Worm (Caenorhabditis elegans): ENCODE data around the gene F44E2.6.
A peak's percentile ranks its signal among the peaks of the same experiment; 100 is the strongest.

F44E2.6 gene

DNA sequence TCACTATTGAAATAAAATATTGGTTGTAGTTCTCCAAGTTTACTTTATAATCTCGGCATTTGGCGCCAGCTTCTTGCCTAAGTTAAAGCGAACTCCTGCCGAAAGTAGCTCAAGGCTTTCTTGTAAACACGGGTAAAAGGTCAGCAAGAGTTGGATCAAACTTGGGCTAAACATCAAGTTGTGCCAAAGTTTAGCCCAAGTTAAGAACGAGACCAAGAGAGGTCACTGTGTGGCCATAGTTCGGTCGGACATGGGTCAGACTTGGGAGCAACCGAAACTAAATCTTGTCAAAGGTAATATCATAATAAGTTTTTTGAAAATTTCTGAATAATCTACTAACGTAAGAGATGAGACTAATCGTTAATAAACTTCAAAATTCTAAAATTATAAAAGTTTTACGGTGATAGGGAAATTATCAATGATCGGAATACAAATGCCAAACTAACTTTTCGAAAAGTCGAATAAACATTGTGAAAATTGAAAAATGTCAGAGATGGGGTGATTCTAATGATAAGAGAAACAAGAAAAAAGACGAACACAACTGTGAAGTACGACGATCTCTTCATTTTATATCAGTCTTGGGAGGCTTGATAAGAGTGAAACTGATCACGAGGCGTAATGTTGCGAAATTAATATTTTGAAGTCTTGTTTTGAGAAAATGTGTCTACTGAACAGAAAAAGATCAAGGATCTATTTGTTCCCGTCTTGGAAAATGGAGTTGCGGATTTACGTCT is 23.1 kb upstream of the F44E2.6 start (continued):
- peak; percentile 27 for TF ChIP-seq cey-2 (tag; optimal IDR thresholded peaks at IDR 0.05; ENCODE audit: borderline replicate concordance, insufficient read depth)
- no peak for TF ChIP-seq D1046.2 (GFP tag; IDR thresholded peaks at IDR 0.05)
- TF ChIP-seq nhr-28 (tag; optimal IDR thresholded peaks at IDR 0.05), result peak; percentile 95
- TF ChIP-seq lsy-2 (tag; optimal IDR thresholded peaks at IDR 0.05), result peak in 1 of 2 experiments; percentile 70
- peak; percentile 55 for TF ChIP-seq T20F7.1 (GFP tag; optimal IDR thresholded peaks at IDR 0.05)
- TF ChIP-seq mdl-1 (tag; optimal IDR thresholded peaks at IDR 0.05), result peak in 1 of 2 experiments; percentile 67
- peak; percentile 74 for TF ChIP-seq hlh-30 (tag; optimal IDR thresholded peaks at IDR 0.05; ENCODE audit: insufficient read depth)
- peak; percentile 43 for TF ChIP-seq T26A8.4 (GFP tag; IDR thresholded peaks at IDR 0.05)
- TF ChIP-seq ama-1 (optimal IDR thresholded peaks at IDR 0.05), result peak; percentile 85
- TF ChIP-seq hlh-11 (tag; optimal IDR thresholded peaks at IDR 0.05), result peak; percentile 88

ce11 chrIII:8866983-8867842 is 22.2 kb upstream of the F44E2.6 start:
- peak; percentile 66 for TF ChIP-seq cey-2 (tag; optimal IDR thresholded peaks at IDR 0.05; ENCODE audit: borderline replicate concordance, insufficient read depth)
- peak; percentile 94 for TF ChIP-seq aha-1 (tag)
- TF ChIP-seq F10B5.3 (tag; optimal IDR thresholded peaks at IDR 0.05), result no peak
- TF ChIP-seq lin-39 (tag; optimal IDR thresholded peaks at IDR 0.05), result no peak
- TF ChIP-seq ztf-7 (tag; optimal IDR thresholded peaks at IDR 0.05), result no peak
- no peak for TF ChIP-seq pha-4 (GFP tag; IDR thresholded peaks at IDR 0.05)
- TF ChIP-seq pha-4 (tag; optimal IDR thresholded peaks at IDR 0.05), result peak; percentile 39
- TF ChIP-seq rbr-2 (tag; optimal IDR thresholded peaks at IDR 0.05), result peak; percentile 40
- no peak for TF ChIP-seq egl-27 (tag; optimal IDR thresholded peaks at IDR 0.05)
- TF ChIP-seq T26A8.4 (GFP tag; IDR thresholded peaks at IDR 0.05), result no peak
- TF ChIP-seq lin-13 (GFP tag; optimal IDR thresholded peaks at IDR 0.05), result peak; percentile 53
- TF ChIP-seq ceh-82 (tag; optimal IDR thresholded peaks at IDR 0.05), result no peak
- no peak for TF ChIP-seq mdt-29 (GFP tag; IDR thresholded peaks at IDR 0.05)
- peak; percentile 13 for TF ChIP-seq lin-38 (GFP tag; IDR thresholded peaks at IDR 0.05)
- TF ChIP-seq lsy-2 (tag; optimal IDR thresholded peaks at IDR 0.05), result peak in 1 of 2 experiments; percentile 42
- peak; percentile 60 for TF ChIP-seq dve-1 (tag; optimal IDR thresholded peaks at IDR 0.05; ENCODE audit: insufficient read depth)
- no peak for TF ChIP-seq ceh-44 (GFP tag; IDR thresholded peaks at IDR 0.05)
- TF ChIP-seq ama-1 (optimal IDR thresholded peaks at IDR 0.05), result no peak
- TF ChIP-seq ZK337.2 (GFP tag; IDR thresholded peaks at IDR 0.05), result peak; percentile 38; the same call in 1 of the 2 replicates
- TF ChIP-seq dmd-6 (GFP tag; IDR thresholded peaks at IDR 0.05), result peak; percentile 71
- TF ChIP-seq F26F4.8 (GFP tag; conservative IDR thresholded peaks at IDR 0.05), result no peak
- TF ChIP-seq daf-16 (GFP tag; optimal IDR thresholded peaks at IDR 0.05), result no peak
- TF ChIP-seq daf-16 (tag; optimal IDR thresholded peaks at IDR 0.05), result peak; percentile 32
- TF ChIP-seq lin-29 (GFP tag; IDR thresholded peaks at IDR 0.05), result no peak
- TF ChIP-seq nhr-25 (tag; optimal IDR thresholded peaks at IDR 0.05; ENCODE audit: borderline replicate concordance, insufficient read depth), result peak; percentile 13
- TF ChIP-seq mes-2 (tag; optimal IDR thresholded peaks at IDR 0.05; ENCODE audit: poor library complexity, severe bottlenecking), result peak; percentile 41
- TF ChIP-seq php-3 (GFP tag; IDR thresholded peaks at IDR 0.05), result no peak
- peak; percentile 10 to 65 for TF ChIP-seq mdl-1 (tag; optimal IDR thresholded peaks at IDR 0.05)
- 0 out of 2 replicates have a peak, but pooled peaks have one; percentile 34 for TF ChIP-seq dmd-8 (GFP tag; IDR thresholded peaks at IDR 0.05)
- peak; percentile 41 for TF ChIP-seq ceh-28 (tag; optimal IDR thresholded peaks at IDR 0.05)
- TF ChIP-seq snpc-4 (tag; optimal IDR thresholded peaks at IDR 0.05), result no peak
- TF ChIP-seq nhr-41 (GFP tag; IDR thresholded peaks at IDR 0.05), result no peak
- no peak for TF ChIP-seq gei-8 (GFP tag; optimal IDR thresholded peaks at IDR 0.05)
- peak; percentile 22 for TF ChIP-seq mxl-3 (GFP tag; optimal IDR thresholded peaks at IDR 0.05)
- no peak for TF ChIP-seq daf-12 (tag; optimal IDR thresholded peaks at IDR 0.05)
- 0 out of 2 replicates have a peak, but pooled peaks have one; percentile 24 for TF ChIP-seq zfp-3 (GFP tag; conservative IDR thresholded peaks at IDR 0.05)
- no peak for TF ChIP-seq ces-1 (GFP tag; optimal IDR thresholded peaks at IDR 0.05)
- TF ChIP-seq Y5F2A.4 (GFP tag; optimal IDR thresholded peaks at IDR 0.05), result no peak
- peak in 1 of 2 experiments; percentile 67 for TF ChIP-seq unc-62 (GFP tag; optimal IDR thresholded peaks at IDR 0.05 in 1 of 2)
- TF ChIP-seq unc-62 (tag; optimal IDR thresholded peaks at IDR 0.05), result no peak

Data from whole organism, L4 larva.